Fruit fly (Drosophila melanogaster) whole organism, embryonic: Measurements from ENCODE around the gene rasp.
A peak's percentile ranks its signal among the peaks of the same experiment; 100 is the strongest.

Source experiments
- Awh ChIP-seq: fragments of 200-800 bp; sonication (Bioruptor generic); IDR thresholded peaks from 2 replicates; pipeline ENCODE4, ENCODE4 v1.3.6; 2022; ENCODE audit warnings: missing biosample characterization, missing genetic modification characterization
- BtbVII ChIP-seq: fragments of 200-800 bp; sonication (Bioruptor generic); optimal IDR thresholded peaks from 3 replicates; lab custom pipeline; 2017; ENCODE audit warnings: missing biosample characterization, mild to moderate bottlenecking, missing genetic modification characterization
- CG10321 ChIP-seq: fragments of 200-800 bp; sonication (Bioruptor generic); IDR thresholded peaks from 2 replicates; pipeline ENCODE4 v1.3.6; 2022; ENCODE audit warnings: missing biosample characterization, missing genetic modification characterization
- CG10543 ChIP-seq: fragments of 200-800 bp; sonication (Bioruptor generic); optimal IDR thresholded peaks from 3 replicates; lab custom pipeline; 2017; ENCODE audit warnings: missing biosample characterization, mild to moderate bottlenecking, missing genetic modification characterization, moderate library complexity
- CG12769 ChIP-seq: fragments of 200-800 bp; sonication (Bioruptor generic); optimal IDR thresholded peaks from 2 replicates; lab custom pipeline; 2019; ENCODE audit warnings: missing biosample characterization, mild to moderate bottlenecking, missing genetic modification characterization, moderate library complexity
- CG14441 ChIP-seq: fragments of 200-800 bp; sonication (Bioruptor generic); IDR thresholded peaks from 2 replicates; pipeline ENCODE4 v1.3.6; 2022; ENCODE audit warnings: missing biosample characterization, missing genetic modification characterization
- CG1647 ChIP-seq: fragments of 200-800 bp; sonication (Bioruptor generic); optimal IDR thresholded peaks from 3 replicates; lab custom pipeline; 2016; ENCODE audit warnings: missing biosample characterization, missing genetic modification characterization
- CG17385 ChIP-seq: fragments of 200-800 bp; sonication (Bioruptor generic); optimal IDR thresholded peaks from 3 replicates; lab custom pipeline; 2018; ENCODE audit warnings: missing biosample characterization, mild to moderate bottlenecking, missing genetic modification characterization
- CG17568 ChIP-seq: fragments of 200-800 bp; sonication (Bioruptor generic); optimal IDR thresholded peaks from 2 replicates; lab custom pipeline; 2018; ENCODE audit warnings: missing biosample characterization, mild to moderate bottlenecking, missing genetic modification characterization, moderate library complexity
- CG31441 ChIP-seq: fragments of 200-800 bp; sonication (Bioruptor generic); IDR thresholded peaks from 2 replicates; pipeline ENCODE4 v1.3.6; 2022; ENCODE audit warnings: missing biosample characterization, missing genetic modification characterization
- CG34224 ChIP-seq: fragments of 200-800 bp; sonication (Bioruptor generic); IDR thresholded peaks from 3 replicates; pipeline ENCODE4 v1.3.6; 2022; ENCODE audit warnings: missing biosample characterization, missing genetic modification characterization; ENCODE audit not compliant: partially characterized antibody
- CG34376 ChIP-seq: fragments of 200-800 bp; sonication (Bioruptor generic); optimal IDR thresholded peaks from 2 replicates; lab custom pipeline; 2018; ENCODE audit warnings: missing biosample characterization, mild to moderate bottlenecking, missing genetic modification characterization
- CG3995 ChIP-seq: fragments of 200-800 bp; sonication (Bioruptor generic); optimal IDR thresholded peaks from 3 replicates; lab custom pipeline; 2016; ENCODE audit warnings: missing biosample characterization, missing genetic modification characterization
- CG4360 ChIP-seq: fragments of 200-800 bp; sonication (Bioruptor generic); IDR thresholded peaks from 2 replicates; pipeline ENCODE4 v1.3.6; 2022; ENCODE audit warnings: missing biosample characterization, missing genetic modification characterization
- CG4404 ChIP-seq: fragments of 200-800 bp; sonication (Bioruptor generic); IDR thresholded peaks from 2 replicates; pipeline ENCODE4 v1.3.6; 2022; ENCODE audit warnings: missing biosample characterization, missing genetic modification characterization
- CG4617 ChIP-seq: fragments of 200-800 bp; sonication (Bioruptor generic); optimal IDR thresholded peaks from 3 replicates; lab custom pipeline; 2016; ENCODE audit warnings: missing biosample characterization, missing genetic modification characterization, borderline replicate concordance
- CG6175 ChIP-seq: fragments of 200-800 bp; sonication (Bioruptor generic); IDR thresholded peaks from 3 replicates; pipeline ENCODE4 v1.3.6; 2022; ENCODE audit warnings: missing biosample characterization, missing genetic modification characterization
- CG6765 ChIP-seq: fragments of 200-800 bp; sonication (Bioruptor generic); optimal IDR thresholded peaks from 3 replicates; lab custom pipeline; 2017; ENCODE audit warnings: missing biosample characterization, mild to moderate bottlenecking, missing genetic modification characterization
- CG8290 ChIP-seq, 3 experiments: fragments of 200-800 bp; sonication (Bioruptor generic); optimal IDR thresholded peaks; 2 replicates each; lab custom pipeline; 2016 to 2019; ENCODE audit warnings: missing biosample characterization in 3 of 3, missing genetic modification characterization in 3 of 3, mild to moderate bottlenecking in 2 of 3, moderate library complexity in 1 of 3
- CG9876 ChIP-seq: fragments of 200-800 bp; sonication (Bioruptor generic); optimal IDR thresholded peaks from 2 replicates; lab custom pipeline; 2016; ENCODE audit warnings: missing biosample characterization, missing genetic modification characterization
- Drgx ChIP-seq: fragments of 200-800 bp; sonication (Bioruptor generic); IDR thresholded peaks from 2 replicates; pipeline ENCODE4 v1.3.6; 2022; ENCODE audit warnings: missing biosample characterization, missing genetic modification characterization
- Fer3 ChIP-seq: fragments of 200-800 bp; sonication (Bioruptor generic); optimal IDR thresholded peaks from 2 replicates; lab custom pipeline; 2018; ENCODE audit warnings: missing biosample characterization, mild to moderate bottlenecking, missing genetic modification characterization, moderate library complexity
- Gug ChIP-seq: fragments of 200-800 bp; sonication (Bioruptor generic); IDR thresholded peaks from 4 replicates; pipeline ENCODE4 v1.3.6; 2022; ENCODE audit warnings: missing biosample characterization, missing genetic modification characterization
- HLH4C ChIP-seq: fragments of 200-800 bp; sonication (Bioruptor generic); IDR thresholded peaks from 3 replicates; pipeline ENCODE4 v1.3.6; 2022; ENCODE audit warnings: missing biosample characterization, missing genetic modification characterization; ENCODE audit not compliant: partially characterized antibody
- Hr39 ChIP-seq: fragments of >200 bp; optimal IDR thresholded peaks from 2 replicates; lab custom pipeline; 2017
- MESR4 ChIP-seq: fragments of 200-800 bp; sonication (Bioruptor generic); optimal IDR thresholded peaks from 2 replicates; lab custom pipeline; 2018; ENCODE audit warnings: missing biosample characterization, mild to moderate bottlenecking, missing genetic modification characterization, moderate library complexity
- Rx ChIP-seq: fragments of 200-800 bp; sonication (Bioruptor generic); IDR thresholded peaks from 2 replicates; pipeline ENCODE4 v1.3.6; 2022; ENCODE audit warnings: missing biosample characterization, missing genetic modification characterization
- Xbp1 ChIP-seq: fragments of 200-800 bp; sonication (Bioruptor generic); optimal IDR thresholded peaks from 3 replicates; lab custom pipeline; 2016; ENCODE audit warnings: missing biosample characterization, mild to moderate bottlenecking, missing genetic modification characterization
- chinmo ChIP-seq: fragments of 200-800 bp; sonication (Bioruptor generic); IDR thresholded peaks from 4 replicates; pipeline ENCODE4 v1.3.6; 2022; ENCODE audit warnings: missing biosample characterization, missing genetic modification characterization; ENCODE audit not compliant: partially characterized antibody
- chm ChIP-seq: fragments of 200-800 bp; sonication (Bioruptor generic); IDR thresholded peaks from 2 replicates; pipeline ENCODE4 v1.3.6; 2022; ENCODE audit warnings: missing biosample characterization, missing genetic modification characterization
- ci ChIP-seq: fragments of 200-800 bp; sonication (Bioruptor generic); IDR thresholded peaks from 3 replicates; pipeline ENCODE4 v1.3.6; 2022; ENCODE audit warnings: missing biosample characterization, missing genetic modification characterization
- crol ChIP-seq: fragments of 200-800 bp; sonication (Bioruptor generic); IDR thresholded peaks from 2 replicates; pipeline ENCODE4 v1.3.6; 2022; ENCODE audit warnings: missing biosample characterization, missing genetic modification characterization
- ems ChIP-seq: fragments of 200-800 bp; sonication (Bioruptor generic); optimal IDR thresholded peaks from 3 replicates; lab custom pipeline; 2016; ENCODE audit warnings: missing biosample characterization, missing genetic modification characterization
- exex ChIP-seq: fragments of 200-800 bp; sonication (Bioruptor generic); optimal IDR thresholded peaks from 4 replicates; lab custom pipeline; 2018; ENCODE audit warnings: missing biosample characterization, mild to moderate bottlenecking, missing genetic modification characterization, moderate library complexity
- ftz-f1 ChIP-seq: fragments of 200-800 bp; sonication (Bioruptor generic); optimal IDR thresholded peaks from 2 replicates; lab custom pipeline; 2016; ENCODE audit warnings: missing biosample characterization, missing genetic modification characterization
- grn ChIP-seq: fragments of 200-800 bp; sonication (Bioruptor generic); optimal IDR thresholded peaks from 3 replicates; lab custom pipeline; 2017; ENCODE audit warnings: missing biosample characterization, missing genetic modification characterization
- gro ChIP-seq: fragments of 200-800 bp; sonication (Bioruptor generic); optimal IDR thresholded peaks from 2 replicates; lab custom pipeline; 2016; ENCODE audit warnings: missing biosample characterization, missing genetic modification characterization
- hbn ChIP-seq: fragments of 200-800 bp; sonication (Bioruptor generic); IDR thresholded peaks from 2 replicates; pipeline ENCODE4 v1.3.6; 2022; ENCODE audit warnings: missing biosample characterization, missing genetic modification characterization; ENCODE audit not compliant: partially characterized antibody
- hkb ChIP-seq, 2 experiments: fragments of 200-800 bp in 1 of 2; fragments of >200 bp in 1 of 2; sonication (Bioruptor generic) in 1 of 2; IDR thresholded peaks in 1 of 2; optimal IDR thresholded peaks in 1 of 2; 2 replicates each; pipeline versions ENCODE4 v1.3.6 to Lab custom; 2017 to 2022; ENCODE audit warnings: missing biosample characterization in 1 of 2, missing genetic modification characterization in 1 of 2
- ind ChIP-seq: fragments of 200-800 bp; sonication (Bioruptor generic); optimal IDR thresholded peaks from 3 replicates; lab custom pipeline; 2016; ENCODE audit warnings: missing biosample characterization, missing genetic modification characterization
- lilli ChIP-seq: fragments of 200-800 bp; sonication (Bioruptor generic); optimal IDR thresholded peaks from 3 replicates; lab custom pipeline; 2016; ENCODE audit warnings: missing biosample characterization, missing genetic modification characterization
- luna ChIP-seq: fragments of 200-800 bp; sonication (Bioruptor generic); optimal IDR thresholded peaks from 2 replicates; lab custom pipeline; 2016; ENCODE audit warnings: missing biosample characterization, missing genetic modification characterization
- prd ChIP-seq, 3 experiments: fragments of >200 bp in 2 of 3; fragments of 200-800 bp in 1 of 3; sonication (Bioruptor generic) in 1 of 3; optimal IDR thresholded peaks in 2 of 3; IDR thresholded peaks in 1 of 3; 2 replicates in 2 of 3; 3 replicates in 1 of 3; pipeline versions ENCODE4 v1.3.6 to Lab custom; 2017 to 2022; ENCODE audit warnings: missing biosample characterization in 1 of 3, missing genetic modification characterization in 1 of 3
- rib ChIP-seq: fragments of 200-800 bp; sonication (Bioruptor generic); IDR thresholded peaks from 2 replicates; pipeline ENCODE4 v1.3.6; 2022; ENCODE audit warnings: missing biosample characterization, missing genetic modification characterization
- so ChIP-seq: fragments of 200-800 bp; sonication (Bioruptor generic); IDR thresholded peaks from 3 replicates; pipeline ENCODE4 v1.3.6; 2022; ENCODE audit warnings: missing biosample characterization, missing genetic modification characterization
- tup ChIP-seq: fragments of 200-800 bp; sonication (Bioruptor generic); optimal IDR thresholded peaks from 2 replicates; lab custom pipeline; 2016; ENCODE audit warnings: missing biosample characterization, mild to moderate bottlenecking, missing genetic modification characterization, moderate library complexity
- zf30C ChIP-seq: fragments of 200-800 bp; sonication (Bioruptor generic); optimal IDR thresholded peaks from 3 replicates; lab custom pipeline; 2018; ENCODE audit warnings: missing biosample characterization, mild to moderate bottlenecking, missing genetic modification characterization

Gene rasp

DNA sequence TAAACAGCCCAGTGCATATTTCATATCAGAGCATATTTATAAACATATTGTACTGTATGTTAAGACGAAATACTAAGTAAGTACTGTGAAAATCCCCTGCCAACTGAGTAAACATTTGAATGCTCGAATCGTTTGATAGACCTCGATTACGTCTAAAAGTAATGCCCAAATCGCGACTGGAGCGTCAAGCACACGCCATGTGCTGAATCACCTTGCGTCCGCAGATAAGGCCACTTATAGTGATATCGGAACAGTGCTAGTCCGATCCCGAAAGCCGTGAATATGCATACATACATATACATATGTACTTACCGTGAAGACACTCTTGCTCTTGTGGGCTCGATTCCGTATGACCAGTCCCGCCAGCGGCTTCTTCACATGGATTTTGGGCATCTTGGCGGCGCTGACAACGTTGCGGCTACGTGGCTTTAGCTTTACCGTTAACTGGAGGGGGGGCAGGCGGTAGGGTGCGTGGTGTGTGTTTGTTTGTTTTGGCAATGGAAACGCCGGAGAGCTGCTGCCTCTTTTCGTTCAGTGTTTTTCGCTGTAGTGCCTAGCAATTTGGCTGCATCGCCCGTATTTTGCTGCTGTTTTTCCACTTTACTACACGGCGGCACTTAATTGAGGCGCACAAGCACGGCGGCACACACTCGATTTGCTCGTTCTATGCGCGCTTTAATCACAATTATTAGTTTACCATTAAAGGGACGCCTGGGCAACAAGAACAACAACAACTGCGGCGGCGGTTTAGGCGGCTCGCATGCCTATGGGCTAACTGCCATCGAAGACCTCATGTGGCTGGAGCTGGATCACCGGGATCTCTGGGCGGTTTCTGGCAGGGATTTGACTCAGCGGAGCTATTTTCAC, 19.2 kb upstream of the rasp start (continued):
- TF ChIP-seq Drgx, result no peak
- peak; percentile 72 for TF ChIP-seq CG4360 (GFP tag; lab: Robert Waterston, UW)
- TF ChIP-seq Gug (GFP tag; lab: Robert Waterston, UW), result no peak
- TF ChIP-seq MESR4 (GFP tag; lab: Kevin White, UChicago), result peak; percentile 73
- TF ChIP-seq tup (GFP tag; lab: Kevin White, UChicago), result no peak
- TF ChIP-seq HLH4C (GFP tag; lab: Robert Waterston, UW), result 0 out of 3 replicates have a peak, but pooled peaks have one; percentile 16
- peak; percentile 11 for TF ChIP-seq BtbVII (GFP tag; lab: Kevin White, UChicago)
- TF ChIP-seq CG14441, result 0 out of 2 replicates have a peak, but pooled peaks have one; percentile 12
- peak; percentile 47; the same call in 1 of the 2 replicates for TF ChIP-seq crol (GFP tag; lab: Robert Waterston, UW)
- TF ChIP-seq CG3995 (GFP tag; lab: Kevin White, UChicago), result peak; percentile 79
- no peak for TF ChIP-seq CG31441 (GFP tag; lab: Robert Waterston, UW)
- TF ChIP-seq chm (GFP tag; lab: Robert Waterston, UW), result 0 out of 2 replicates have a peak, but pooled peaks have one; percentile 14
- TF ChIP-seq CG10321 (GFP tag; lab: Robert Waterston, UW), result no peak
- TF ChIP-seq ci (GFP tag; lab: Robert Waterston, UW), result peak; percentile 9; the same call in 1 of the 3 replicates
- TF ChIP-seq prd (optimal IDR thresholded peaks at IDR 0.05; lab: Kevin White, UChicago), result no peak
- no peak for TF ChIP-seq prd (GFP tag; IDR thresholded peaks at IDR 0.05; lab: Robert Waterston, UW)
- 0 out of 2 replicates have a peak, but pooled peaks have one; percentile 13 for TF ChIP-seq hbn (GFP tag; lab: Robert Waterston, UW)
- peak; percentile 62 for TF ChIP-seq zf30C
- peak; percentile 78 for TF ChIP-seq CG34376 (GFP tag; lab: Kevin White, UChicago)
- TF ChIP-seq Fer3 (tag; lab: Kevin White, UChicago), result no peak
- peak; percentile 3 for TF ChIP-seq ftz-f1 (GFP tag; lab: Kevin White, UChicago)
- TF ChIP-seq luna (GFP tag; lab: Kevin White, UChicago), result no peak
- peak; percentile 1 for TF ChIP-seq CG17568 (GFP tag; lab: Kevin White, UChicago)
- TF ChIP-seq ind (GFP tag; lab: Kevin White, UChicago), result no peak
- no peak for TF ChIP-seq Hr39
- TF ChIP-seq grn (GFP tag; lab: Kevin White, UChicago), result peak; percentile 34
- peak; percentile 38; the same call in 1 of the 3 replicates for TF ChIP-seq CG34224 (GFP tag; lab: Robert Waterston, UW)
- TF ChIP-seq CG6175 (GFP tag; lab: Robert Waterston, UW), result no peak
- TF ChIP-seq CG8290 (GFP tag; optimal IDR thresholded peaks at IDR 0.05; lab: Kevin White, UChicago), result no peak
- TF ChIP-seq CG8290 (tag; optimal IDR thresholded peaks at IDR 0.05; lab: Kevin White, UChicago), result peak in 1 of 2 experiments; percentile 17
- no peak for TF ChIP-seq rib
- TF ChIP-seq exex, result peak; percentile 64
- 0 out of 2 replicates have a peak, but pooled peaks have one; percentile 14 for TF ChIP-seq Rx (GFP tag; lab: Robert Waterston, UW)
- TF ChIP-seq Awh (GFP tag; lab: Robert Waterston, UW), result no peak
- no peak for TF ChIP-seq gro (GFP tag; lab: Kevin White, UChicago)
- no peak for TF ChIP-seq CG6765
- no peak for TF ChIP-seq so (GFP tag; lab: Robert Waterston, UW)
- 0 out of 4 replicates have a peak, but pooled peaks have one; percentile 58 for TF ChIP-seq chinmo (GFP tag; lab: Robert Waterston, UW)
- peak; percentile 55 for TF ChIP-seq CG10543 (GFP tag; lab: Kevin White, UChicago)
- peak; percentile 57 for TF ChIP-seq Xbp1 (GFP tag; lab: Kevin White, UChicago)
- peak; percentile 30 for TF ChIP-seq CG12769
- TF ChIP-seq CG4404 (GFP tag; lab: Robert Waterston, UW), result no peak
- no peak for TF ChIP-seq ems (GFP tag; lab: Kevin White, UChicago)
- TF ChIP-seq CG4617 (GFP tag; lab: Kevin White, UChicago), result peak; percentile 46
- TF ChIP-seq CG9876 (GFP tag; lab: Kevin White, UChicago), result no peak
- no peak for TF ChIP-seq CG1647 (GFP tag; lab: Kevin White, UChicago)
- TF ChIP-seq CG17385, result no peak
- TF ChIP-seq hkb (optimal IDR thresholded peaks at IDR 0.05; lab: Kevin White, UChicago), result no peak
- no peak for TF ChIP-seq hkb (GFP tag; IDR thresholded peaks at IDR 0.05; lab: Robert Waterston, UW)
- TF ChIP-seq lilli (GFP tag; lab: Kevin White, UChicago), result no peak
